Fruit fly (Drosophila melanogaster): ENCODE data around the gene Rrp45.

dm6 chrX:16766868-16767431 is 24.1 kb downstream of the Rrp45 start:
- TF ChIP-seq Sp1 (GFP tag; optimal IDR thresholded peaks at IDR 0.05): no peak
- TF ChIP-seq br (GFP tag; optimal IDR thresholded peaks at IDR 0.05): no peak
- TF ChIP-seq Dif (GFP tag; optimal IDR thresholded peaks at IDR 0.05; ENCODE audit: partially characterized antibody): no peak
- no peak for TF ChIP-seq ey (GFP tag; optimal IDR thresholded peaks at IDR 0.05)
- TF ChIP-seq psq (GFP tag; optimal IDR thresholded peaks at IDR 0.05): no peak
- TF ChIP-seq brk (GFP tag; optimal IDR thresholded peaks at IDR 0.05): no peak
- no peak for TF ChIP-seq fru (GFP tag; optimal IDR thresholded peaks at IDR 0.05)
- no peak for TF ChIP-seq Myc (optimal IDR thresholded peaks at IDR 0.05)
